Fruit fly (Drosophila melanogaster): Measurements from ENCODE around the gene Stip1.

The Stip1 gene

dm6 chr2L:303306-303962, 8.5 kb downstream of the Stip1 start:
- no peak for TF ChIP-seq CG17806 (tag; optimal IDR thresholded peaks at IDR 0.05)
- TF ChIP-seq CG13204 (GFP tag; optimal IDR thresholded peaks at IDR 0.05): no peak
- TF ChIP-seq CG4496 (GFP tag; IDR thresholded peaks at IDR 0.05): no peak
- TF ChIP-seq CG34367 (tag; optimal IDR thresholded peaks at IDR 0.05): no peak
- no peak for TF ChIP-seq Snoo (tag; optimal IDR thresholded peaks at IDR 0.05)
- TF ChIP-seq CG8159 (tag; optimal IDR thresholded peaks at IDR 0.05): no peak
- TF ChIP-seq gl (tag; optimal IDR thresholded peaks at IDR 0.05): no peak
- no peak for TF ChIP-seq CG8301 (tag; optimal IDR thresholded peaks at IDR 0.05)
- TF ChIP-seq EcR (GFP tag; optimal IDR thresholded peaks at IDR 0.05): no peak
- TF ChIP-seq D1 (tag; optimal IDR thresholded peaks at IDR 0.05): no peak

- TF ChIP-seq CG13204 (GFP tag; optimal IDR thresholded peaks at IDR 0.05) (no peak), gl (tag; optimal IDR thresholded peaks at IDR 0.05) (no peak), CG8301 (tag; optimal IDR thresholded peaks at IDR 0.05) (no peak), Snoo (tag; optimal IDR thresholded peaks at IDR 0.05) (no peak), rn (GFP tag; IDR thresholded peaks at IDR 0.05) (no peak), fd96Ca (GFP tag; IDR thresholded peaks at IDR 0.05) (no peak), CG8159 (tag; optimal IDR thresholded peaks at IDR 0.05) (no peak), CG34367 (tag; optimal IDR thresholded peaks at IDR 0.05) (no peak)
Observed at dm6 chr2L:305198-305597, 10.3 kb downstream of the Stip1 start.

DNA sequence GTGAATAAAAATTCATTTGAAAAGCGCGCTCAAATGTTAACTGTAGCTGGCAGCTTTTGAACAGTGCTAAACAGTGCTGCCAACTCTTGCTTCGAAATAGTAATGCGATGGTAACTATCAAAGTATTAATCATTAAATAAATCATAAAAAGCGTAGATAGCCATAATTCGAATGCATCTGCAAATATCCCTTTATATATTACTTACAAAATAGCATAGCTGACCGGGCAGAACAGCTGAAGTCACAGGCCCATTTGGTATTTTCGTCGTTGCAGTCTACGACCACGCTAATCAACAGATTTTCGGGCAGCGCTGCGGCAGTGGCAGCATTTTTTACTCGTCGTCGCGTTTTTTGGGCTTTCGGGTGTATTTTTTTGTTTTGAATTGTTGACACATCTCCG, 10.7 kb downstream of the Stip1 start, which contains the start of gene Plc21C:
TSS of gene Plc21C (plus strand) at position 290 of the 400 bp plus-strand sequence.
- TF ChIP-seq CG14655 (GFP tag; optimal IDR thresholded peaks at IDR 0.05) (peak; percentile 9), CG32121 (GFP tag; IDR thresholded peaks at IDR 0.05) (no peak), Pif1B (GFP tag; optimal IDR thresholded peaks at IDR 0.05) (no peak), CG10348 (GFP tag; IDR thresholded peaks at IDR 0.05) (no peak), CG4496 (GFP tag; IDR thresholded peaks at IDR 0.05) (no peak), CG17806 (tag; optimal IDR thresholded peaks at IDR 0.05) (peak; percentile 11), CG8159 (tag; optimal IDR thresholded peaks at IDR 0.05) (peak; percentile 14), CG15710 (tag; optimal IDR thresholded peaks at IDR 0.05) (peak; percentile 27), D1 (tag; optimal IDR thresholded peaks at IDR 0.05) (no peak), Pif1A (GFP tag; optimal IDR thresholded peaks at IDR 0.05) (no peak)

DNA sequence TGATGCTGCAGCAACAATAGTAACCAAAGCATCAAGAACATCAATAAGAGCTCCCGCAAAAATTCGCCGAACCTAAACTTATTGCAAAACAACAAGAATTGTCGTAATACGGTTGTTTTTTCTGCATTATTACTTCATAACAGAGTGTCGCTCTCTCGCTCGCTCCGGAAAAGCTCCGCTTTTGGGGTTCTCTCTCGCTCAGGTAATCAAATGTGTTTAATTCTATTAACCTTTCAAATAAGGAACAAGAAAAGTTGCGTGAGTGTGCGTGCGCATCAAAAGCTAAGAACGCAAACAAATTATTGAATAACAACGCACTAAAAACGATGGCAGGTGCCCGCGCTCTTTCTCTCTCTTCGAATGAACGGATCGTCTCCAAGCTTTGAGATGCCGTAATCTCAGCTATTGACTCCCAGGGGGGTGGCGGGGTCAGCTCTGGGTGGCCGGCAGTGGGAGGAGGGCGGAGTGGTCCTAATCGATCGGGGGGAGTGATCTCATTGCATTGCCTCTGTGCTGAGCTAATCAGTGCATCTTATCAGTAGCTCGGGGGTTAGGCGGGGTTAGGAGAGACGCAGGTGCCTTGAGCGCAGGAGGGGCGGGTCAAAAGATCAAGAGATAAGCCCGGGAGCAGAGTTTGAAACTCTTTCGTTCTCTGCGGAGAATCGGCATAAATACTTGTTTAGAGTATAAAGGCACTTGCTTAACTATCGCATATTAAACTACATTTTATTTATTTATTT, 11.4 kb downstream of the Stip1 start:
- TF ChIP-seq CG8159 (tag; optimal IDR thresholded peaks at IDR 0.05) (no peak), Pif1B (GFP tag; optimal IDR thresholded peaks at IDR 0.05) (no peak), CG4496 (GFP tag; IDR thresholded peaks at IDR 0.05) (0 out of 3 replicates have a peak, but pooled peaks have one; percentile 33), CG32121 (GFP tag; IDR thresholded peaks at IDR 0.05) (no peak; the same call in 1 of the 2 replicates), CG13204 (GFP tag; optimal IDR thresholded peaks at IDR 0.05) (no peak), gl (tag; optimal IDR thresholded peaks at IDR 0.05) (no peak), EcR (GFP tag; optimal IDR thresholded peaks at IDR 0.05) (peak; percentile 14), Ets98B (GFP tag; IDR thresholded peaks at IDR 0.05) (no peak)

- no peak for TF ChIP-seq CG34367 (tag; optimal IDR thresholded peaks at IDR 0.05)
- TF ChIP-seq CG13204 (GFP tag; optimal IDR thresholded peaks at IDR 0.05): no peak
- no peak for TF ChIP-seq CG32121 (GFP tag; IDR thresholded peaks at IDR 0.05)
- no peak for TF ChIP-seq CG9948 (tag; optimal IDR thresholded peaks at IDR 0.05)
- TF ChIP-seq fd96Ca (GFP tag; IDR thresholded peaks at IDR 0.05): no peak
- no peak for TF ChIP-seq Snoo (tag; optimal IDR thresholded peaks at IDR 0.05)
- TF ChIP-seq CG15710 (tag; optimal IDR thresholded peaks at IDR 0.05): no peak
- no peak for TF ChIP-seq gl (tag; optimal IDR thresholded peaks at IDR 0.05)
- TF ChIP-seq CG14655 (GFP tag; optimal IDR thresholded peaks at IDR 0.05): no peak
- no peak for TF ChIP-seq Pif1B (GFP tag; optimal IDR thresholded peaks at IDR 0.05)
- TF ChIP-seq CG8159 (tag; optimal IDR thresholded peaks at IDR 0.05): no peak
- TF ChIP-seq rn (GFP tag; IDR thresholded peaks at IDR 0.05): no peak
- TF ChIP-seq Ets98B (GFP tag; IDR thresholded peaks at IDR 0.05): no peak
- no peak for TF ChIP-seq CG4496 (GFP tag; IDR thresholded peaks at IDR 0.05)
- no peak for TF ChIP-seq CG8301 (tag; optimal IDR thresholded peaks at IDR 0.05)
- TF ChIP-seq CG17806 (tag; optimal IDR thresholded peaks at IDR 0.05): no peak
- no peak for TF ChIP-seq EcR (GFP tag; optimal IDR thresholded peaks at IDR 0.05)
Observed at dm6 chr2L:307129-307528, 12.2 kb downstream of the Stip1 start.

DNA sequence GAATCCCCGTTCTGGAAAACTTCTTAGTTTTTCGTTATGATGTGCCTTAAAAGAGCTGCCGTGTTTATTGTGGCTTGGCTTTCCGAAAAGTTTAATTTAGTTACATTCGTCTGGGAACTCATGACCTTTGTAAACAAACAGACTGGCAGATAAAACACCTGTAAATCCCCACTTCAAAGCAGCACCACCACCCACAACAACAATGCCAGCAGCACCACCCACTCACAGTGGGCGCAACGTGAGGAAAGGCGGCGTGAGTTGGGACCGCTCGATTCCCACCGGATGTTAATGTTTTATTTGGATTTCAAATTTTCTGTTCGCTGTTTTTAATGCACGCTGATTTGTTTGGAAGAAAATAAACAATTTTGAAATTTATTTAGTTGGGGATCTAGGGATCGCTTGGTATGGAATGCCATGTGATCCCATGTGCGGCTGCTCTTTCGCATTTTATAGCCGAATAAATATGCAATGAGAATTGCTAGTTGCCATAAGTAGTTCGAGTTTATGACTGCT, 13.3 kb downstream of the Stip1 start:
- TF ChIP-seq CG8301 (tag; optimal IDR thresholded peaks at IDR 0.05) (no peak), CG34367 (tag; optimal IDR thresholded peaks at IDR 0.05) (no peak), CG12605 (GFP tag; IDR thresholded peaks at IDR 0.05) (no peak), CG4496 (GFP tag; IDR thresholded peaks at IDR 0.05) (no peak), CG15710 (tag; optimal IDR thresholded peaks at IDR 0.05) (no peak), Ets98B (GFP tag; IDR thresholded peaks at IDR 0.05) (no peak), CG17806 (tag; optimal IDR thresholded peaks at IDR 0.05) (no peak), CG32121 (GFP tag; IDR thresholded peaks at IDR 0.05) (no peak), Snoo (tag; optimal IDR thresholded peaks at IDR 0.05) (no peak), gl (tag; optimal IDR thresholded peaks at IDR 0.05) (no peak), Pif1A (GFP tag; optimal IDR thresholded peaks at IDR 0.05) (no peak), Pif1B (GFP tag; optimal IDR thresholded peaks at IDR 0.05) (no peak), rn (GFP tag; IDR thresholded peaks at IDR 0.05) (no peak), CG10348 (GFP tag; IDR thresholded peaks at IDR 0.05) (no peak), CG13204 (GFP tag; optimal IDR thresholded peaks at IDR 0.05) (no peak)

Data from whole organism, pupa.